Worm (Caenorhabditis elegans): ENCODE measurements around the gene lir-2.

ce11 chrII:7618212-7618611, 48.9 kb upstream of the lir-2 start:
- no peak for TF ChIP-seq ama-1 (optimal IDR thresholded peaks at IDR 0.05)
- no peak for TF ChIP-seq nhr-77 (tag; optimal IDR thresholded peaks at IDR 0.05)
- no peak for TF ChIP-seq snpc-4 (tag; optimal IDR thresholded peaks at IDR 0.05)
- TF ChIP-seq lin-13 (GFP tag; optimal IDR thresholded peaks at IDR 0.05) = no peak
- TF ChIP-seq ZK546.5 (tag; optimal IDR thresholded peaks at IDR 0.05) = no peak
- TF ChIP-seq F13H6.1 (tag; optimal IDR thresholded peaks at IDR 0.05) = no peak
- no peak for TF ChIP-seq nhr-237 (tag; optimal IDR thresholded peaks at IDR 0.05)
- TF ChIP-seq sem-4 (tag; optimal IDR thresholded peaks at IDR 0.05) = no peak
- TF ChIP-seq egl-27 (tag; optimal IDR thresholded peaks at IDR 0.05) = no peak
